Fruit fly (Drosophila melanogaster) whole organism, pupa: ENCODE measurements around the gene gish.

ENCODE experiments used
- CG32121 ChIP-seq: fragments of 200-800 bp; sonication (Bioruptor generic); IDR thresholded peaks from 2 replicates; pipeline ENCODE4 v1.3.6; 2022; ENCODE audit warnings: missing biosample characterization, missing genetic modification characterization
- CG34367 ChIP-seq: fragments of 200-800 bp; sonication (Bioruptor generic); optimal IDR thresholded peaks from 2 replicates; lab custom pipeline; 2018; ENCODE audit warnings: missing biosample characterization, mild to moderate bottlenecking, missing genetic modification characterization
- CG4496 ChIP-seq: fragments of 200-800 bp; sonication (Bioruptor generic); IDR thresholded peaks from 3 replicates; pipeline ENCODE4 v1.3.6; 2022; ENCODE audit warnings: missing biosample characterization, missing genetic modification characterization
- D1 ChIP-seq: fragments of 200-800 bp; sonication (Bioruptor generic); optimal IDR thresholded peaks from 2 replicates; lab custom pipeline; 2018; ENCODE audit warnings: missing biosample characterization, mild to moderate bottlenecking, missing genetic modification characterization, moderate library complexity
- EcR ChIP-seq: fragments of 200-800 bp; sonication (Bioruptor generic); optimal IDR thresholded peaks from 3 replicates; lab custom pipeline; 2019; ENCODE audit warnings: missing biosample characterization, missing genetic modification characterization, mild to moderate bottlenecking, moderate library complexity, missing genetic modification reagents
- gl ChIP-seq: fragments of 200-800 bp; sonication (Bioruptor generic); optimal IDR thresholded peaks from 2 replicates; lab custom pipeline; 2018; ENCODE audit warnings: missing biosample characterization, mild to moderate bottlenecking, missing genetic modification characterization

DNA sequence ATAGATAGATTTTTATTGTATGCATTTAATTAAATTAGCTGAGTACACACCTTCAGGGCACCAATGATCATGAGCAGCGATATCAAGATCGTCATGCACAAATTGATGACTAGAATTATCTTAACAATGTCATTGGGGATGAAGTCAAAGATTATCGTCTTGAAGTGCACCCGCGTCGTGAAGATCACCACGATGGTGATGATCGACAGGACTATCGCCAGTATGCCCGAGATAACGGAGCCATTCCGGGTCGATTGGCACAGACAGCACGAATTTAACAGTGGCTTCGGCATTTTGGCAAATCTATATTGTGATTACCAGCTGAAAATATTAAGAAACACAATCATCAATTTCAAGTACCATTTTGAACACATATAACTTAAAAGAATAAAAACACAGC is 79.8 kb downstream of the gish start:
- TF ChIP-seq D1 (tag; lab: Kevin White, UChicago) (no peak), CG32121 (GFP tag; lab: Robert Waterston, UW) (no peak), CG34367 (tag; lab: Kevin White, UChicago) (no peak), CG4496 (GFP tag; lab: Robert Waterston, UW) (no peak), EcR (GFP tag; lab: Kevin White, UChicago) (no peak), gl (no peak)
